Worm (Caenorhabditis elegans): ENCODE measurements around the gene grl-19.
"Not testable (repeated sequence)": the region's sequence is repeated elsewhere in the genome, so short reads cannot be mapped to it uniquely, and the experiment has no call there.

ce11 chrIV:281247-281646 lies 28.9 kb upstream of the grl-19 start:
- TF ChIP-seq ceh-82 (tag; optimal IDR thresholded peaks at IDR 0.05); sdz-12 (GFP tag; optimal IDR thresholded peaks at IDR 0.05); egl-27 (tag; optimal IDR thresholded peaks at IDR 0.05): not testable (repeated sequence)
